Worm (Caenorhabditis elegans): Measurements from ENCODE around the gene cest-9.1.

DNA sequence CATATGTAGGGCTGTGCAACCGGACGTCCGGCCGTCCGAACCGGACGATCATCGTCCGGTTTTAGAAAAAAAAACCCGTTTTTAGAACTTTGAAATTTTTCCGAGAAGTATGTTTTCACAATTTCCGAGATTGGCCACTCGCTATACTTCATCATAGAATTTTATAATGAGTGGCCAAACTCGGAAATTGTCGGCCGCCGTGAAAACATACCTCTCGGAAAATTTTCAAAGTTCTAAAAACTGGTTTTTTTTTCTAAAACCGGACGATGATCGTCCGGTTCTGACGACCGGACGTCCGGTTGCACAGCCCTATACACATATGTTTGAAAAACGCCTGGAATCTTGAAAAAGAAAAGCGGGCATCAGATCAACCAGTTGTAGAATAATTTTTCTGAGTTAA is 1.1 kb downstream of the cest-9.1 start:
- TF ChIP-seq mdl-1 (tag; optimal IDR thresholded peaks at IDR 0.05) (no peak), unc-39 (tag; optimal IDR thresholded peaks at IDR 0.05) (no peak), lin-11 (tag; optimal IDR thresholded peaks at IDR 0.05) (no peak), zag-1 (tag; optimal IDR thresholded peaks at IDR 0.05) (no peak), ztf-11 (tag; optimal IDR thresholded peaks at IDR 0.05) (no peak), nhr-10 (tag; optimal IDR thresholded peaks at IDR 0.05) (no peak), lin-39 (tag; optimal IDR thresholded peaks at IDR 0.05) (no peak), skn-1 (tag; optimal IDR thresholded peaks at IDR 0.05) (no peak), fos-1 (tag; optimal IDR thresholded peaks at IDR 0.05) (no peak), ama-1 (optimal IDR thresholded peaks at IDR 0.05) (no peak), snpc-4 (tag; optimal IDR thresholded peaks at IDR 0.05) (no peak)

Measured in whole organism, L2 larva.